Fruit fly (Drosophila melanogaster): Measurements from ENCODE around the gene eas.

DNA sequence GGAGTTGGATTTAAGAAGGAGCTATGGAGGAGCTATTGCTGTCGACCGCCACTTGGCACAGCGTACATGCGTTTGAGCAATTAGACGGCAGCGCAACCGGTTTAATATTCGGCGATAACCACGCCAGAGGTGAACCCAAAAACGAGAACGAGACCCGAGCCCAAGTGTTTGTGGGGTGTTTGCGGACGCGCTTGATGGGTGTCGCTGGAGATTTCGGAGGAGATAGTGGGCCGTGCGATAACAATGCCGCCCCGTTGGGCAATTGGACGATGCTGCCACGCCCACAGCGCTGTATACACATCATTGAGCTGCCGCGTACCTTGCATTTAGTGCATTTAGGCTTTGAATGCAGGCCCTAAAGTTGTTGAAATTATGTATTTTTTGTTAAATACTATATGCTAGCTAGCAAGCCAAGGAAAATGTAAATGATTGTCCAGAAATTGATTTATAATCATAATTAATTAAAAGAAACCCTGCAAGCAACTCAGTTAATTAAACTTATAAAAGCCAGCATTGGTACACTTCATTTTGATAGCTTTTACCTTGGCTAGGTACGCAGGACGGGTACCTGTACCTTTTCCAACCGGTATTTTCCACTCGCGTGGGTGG, 30.3 kb downstream of the eas start, which contains the start of gene Had1:
- no peak for TF ChIP-seq CG8478 (optimal IDR thresholded peaks at IDR 0.05)
- TF ChIP-seq CTCF (optimal IDR thresholded peaks at IDR 0.05): no peak
